Worm (Caenorhabditis elegans) whole organism, mixed stage, embryonic: ENCODE results near the gene tat-4.
A peak's percentile ranks its signal among the peaks of the same experiment; 100 is the strongest.

Source experiments
- M03D4.4 ChIP-seq: sonication (generic microtip); optimal IDR thresholded peaks from 2 replicates; lab custom pipeline; 2017; ENCODE audit warnings: mild to moderate bottlenecking, missing genetic modification characterization, missing compliant biosample characterization
- bed-3 ChIP-seq: fragments of 200-800 bp; sonication (Bioruptor generic); optimal IDR thresholded peaks from 3 replicates; lab custom pipeline; 2018; ENCODE audit warnings: mild to moderate bottlenecking, missing genetic modification characterization, moderate library complexity, missing compliant biosample characterization
- ceh-39 ChIP-seq: fragments of 150-350 bp; optimal IDR thresholded peaks from 2 replicates; lab custom pipeline; 2014; ENCODE audit warnings: missing biosample characterization, missing genetic modification characterization
- ceh-43 ChIP-seq: fragments of 200-800 bp; sonication (Bioruptor generic); optimal IDR thresholded peaks from 2 replicates; lab custom pipeline; 2018; ENCODE audit warnings: mild to moderate bottlenecking, missing genetic modification characterization, moderate library complexity, missing compliant biosample characterization
- ceh-83 ChIP-seq: fragments of 200-800 bp; sonication (Bioruptor generic); optimal IDR thresholded peaks from 2 replicates; lab custom pipeline; 2018; ENCODE audit warnings: mild to moderate bottlenecking, missing genetic modification characterization, missing compliant biosample characterization
- ces-1 ChIP-seq: fragments of 150-350 bp; optimal IDR thresholded peaks from 2 replicates; lab custom pipeline; 2014; ENCODE audit warnings: missing biosample characterization, missing genetic modification reagents, missing genetic modification characterization
- cnd-1 ChIP-seq: fragments of 200-800 bp; sonication (Bioruptor generic); optimal IDR thresholded peaks from 2 replicates; lab custom pipeline; 2018; ENCODE audit warnings: mild to moderate bottlenecking, missing genetic modification characterization, missing compliant biosample characterization
- elt-1 ChIP-seq: sonication (generic microtip); optimal IDR thresholded peaks from 2 replicates; lab custom pipeline; 2017; ENCODE audit warnings: missing genetic modification characterization, mild to moderate bottlenecking, missing compliant biosample characterization, antibody characterized with exemption, moderate library complexity, borderline replicate concordance; ENCODE audit not compliant: insufficient read depth
- elt-3 ChIP-seq: fragments of 150-350 bp; optimal IDR thresholded peaks from 2 replicates; lab custom pipeline; 2014; ENCODE audit warnings: missing biosample characterization, missing genetic modification characterization
- flh-1 ChIP-seq: fragments of 200-800 bp; sonication (Bioruptor generic); optimal IDR thresholded peaks from 2 replicates; lab custom pipeline; 2018; ENCODE audit warnings: mild to moderate bottlenecking, missing genetic modification characterization, moderate library complexity, missing compliant biosample characterization
- ham-2 ChIP-seq: fragments of 200-800 bp; sonication (Bioruptor generic); optimal IDR thresholded peaks from 2 replicates; lab custom pipeline; 2018; ENCODE audit warnings: mild to moderate bottlenecking, missing genetic modification characterization, missing compliant biosample characterization
- hlh-1 ChIP-seq: fragments of 150-350 bp; optimal IDR thresholded peaks from 2 replicates; lab custom pipeline; 2014; ENCODE audit warnings: missing biosample characterization, missing genetic modification reagents, missing genetic modification characterization
- lin-13 ChIP-seq: fragments of 150-350 bp; optimal IDR thresholded peaks from 2 replicates; lab custom pipeline; 2014; ENCODE audit warnings: missing biosample characterization, missing genetic modification characterization
- lin-32 ChIP-seq: fragments of 200-800 bp; sonication (Bioruptor generic); optimal IDR thresholded peaks from 2 replicates; lab custom pipeline; 2018; ENCODE audit warnings: mild to moderate bottlenecking, missing genetic modification characterization, missing compliant biosample characterization
- lsy-2 ChIP-seq: fragments of 150-350 bp; optimal IDR thresholded peaks from 2 replicates; lab custom pipeline; 2014; ENCODE audit warnings: missing biosample characterization, missing genetic modification characterization
- mab-5 ChIP-seq: fragments of 150-350 bp; optimal IDR thresholded peaks from 2 replicates; lab custom pipeline; 2014; ENCODE audit warnings: missing biosample characterization, missing genetic modification characterization
- mep-1 ChIP-seq: fragments of 150-350 bp; optimal IDR thresholded peaks from 2 replicates; lab custom pipeline; 2017; ENCODE audit warnings: missing biosample characterization, missing genetic modification reagents, missing genetic modification characterization, inconsistent platforms
- mls-2 ChIP-seq: sonication (generic microtip); optimal IDR thresholded peaks from 2 replicates; lab custom pipeline; 2016; ENCODE audit warnings: mild to moderate bottlenecking, missing genetic modification characterization, moderate library complexity, missing compliant biosample characterization
- nhr-12 ChIP-seq: fragments of 150-350 bp; optimal IDR thresholded peaks from 2 replicates; lab custom pipeline; 2014; ENCODE audit warnings: missing biosample characterization, missing genetic modification characterization
- nhr-2 ChIP-seq: fragments of 150-350 bp; optimal IDR thresholded peaks from 2 replicates; lab custom pipeline; 2014; ENCODE audit warnings: missing biosample characterization, missing genetic modification characterization
- nhr-28 ChIP-seq: fragments of 150-350 bp; optimal IDR thresholded peaks from 2 replicates; lab custom pipeline; 2014; ENCODE audit warnings: missing biosample characterization, missing genetic modification characterization
- nhr-76 ChIP-seq: sonication (generic microtip); optimal IDR thresholded peaks from 2 replicates; lab custom pipeline; 2017; ENCODE audit warnings: missing biosample characterization, missing genetic modification characterization
- pha-4 ChIP-seq: fragments of 150-350 bp; optimal IDR thresholded peaks from 2 replicates; lab custom pipeline; 2018; ENCODE audit warnings: missing biosample characterization, missing genetic modification reagents, missing genetic modification characterization
- sem-2 ChIP-seq: fragments of 200-800 bp; sonication (Bioruptor generic); optimal IDR thresholded peaks from 2 replicates; lab custom pipeline; 2018; ENCODE audit warnings: mild to moderate bottlenecking, missing genetic modification characterization, missing compliant biosample characterization
- snpc-4 ChIP-seq: fragments of 150-350 bp; optimal IDR thresholded peaks from 2 replicates; lab custom pipeline; 2014; ENCODE audit warnings: missing biosample characterization, missing genetic modification characterization
- sptf-1 ChIP-seq: sonication (generic microtip); optimal IDR thresholded peaks from 2 replicates; lab custom pipeline; 2017; ENCODE audit warnings: mild to moderate bottlenecking, missing genetic modification characterization, moderate library complexity, missing compliant biosample characterization
- unc-120 ChIP-seq: sonication (generic microtip); optimal IDR thresholded peaks from 2 replicates; lab custom pipeline; 2017; ENCODE audit warnings: missing genetic modification characterization, missing compliant biosample characterization; ENCODE audit not compliant: poor library complexity, severe bottlenecking
- unc-39 ChIP-seq: fragments of 150-350 bp; optimal IDR thresholded peaks from 2 replicates; lab custom pipeline; 2014; ENCODE audit warnings: missing biosample characterization, missing genetic modification characterization
- unc-62 ChIP-seq: fragments of 150-350 bp; optimal IDR thresholded peaks from 2 replicates; lab custom pipeline; 2014; ENCODE audit warnings: missing biosample characterization, missing genetic modification reagents, missing genetic modification characterization
- zip-8 ChIP-seq: fragments of 150-350 bp; optimal IDR thresholded peaks from 2 replicates; lab custom pipeline; 2014; ENCODE audit warnings: missing biosample characterization, missing genetic modification characterization

Gene tat-4

ce11 chrII:6267983-6268382 is 23.9 kb upstream of the tat-4 start, which contains the start of gene F13H8.8:
F13H8.8 (minus strand) TSS chrII:6268083.
- no peak for TF ChIP-seq mab-5
- no peak for TF ChIP-seq M03D4.4 (tag; lab: Kevin White, UChicago)
- no peak for TF ChIP-seq nhr-2 (tag; lab: Kevin White, UChicago)
- no peak for TF ChIP-seq lsy-2
- TF ChIP-seq lin-32 (GFP tag; lab: Kevin White, UChicago), result no peak
- TF ChIP-seq nhr-76, result no peak
- TF ChIP-seq flh-1, result no peak
- no peak for TF ChIP-seq snpc-4 (tag; lab: Kevin White, UChicago)
- TF ChIP-seq mls-2 (tag; lab: Kevin White, UChicago), result no peak
- TF ChIP-seq ham-2 (GFP tag; lab: Kevin White, UChicago), result no peak
- TF ChIP-seq unc-62 (GFP tag; lab: Kevin White, UChicago), result no peak
- no peak for TF ChIP-seq bed-3 (GFP tag; lab: Kevin White, UChicago)
- TF ChIP-seq, all 35 proteins: peak for 0

- no peak for TF ChIP-seq lsy-2
- TF ChIP-seq bed-3 (GFP tag; lab: Kevin White, UChicago), result no peak
- TF ChIP-seq ceh-43 (GFP tag; lab: Kevin White, UChicago), result no peak
- no peak for TF ChIP-seq ceh-83 (GFP tag; lab: Kevin White, UChicago)
- no peak for TF ChIP-seq ces-1 (GFP tag; lab: Kevin White, UChicago)
- no peak for TF ChIP-seq elt-3 (tag; lab: Kevin White, UChicago)
- TF ChIP-seq lin-13 (tag; lab: Kevin White, UChicago), result no peak
- no peak for TF ChIP-seq mep-1 (tag; lab: Kevin White, UChicago)
- TF ChIP-seq nhr-12 (tag; lab: Kevin White, UChicago), result no peak
- TF ChIP-seq sptf-1 (tag; lab: Kevin White, UChicago), result no peak
Measured at ce11 chrII:6263685-6264084, 19.6 kb upstream of the tat-4 start, which contains the start of gene F13H8.3. F13H8.3 (plus strand) TSS chrII:6263985.

ce11 chrII:6262222-6262621 is 18.1 kb upstream of the tat-4 start, which contains the start of gene F13H8.12:
F13H8.12 (plus strand) TSS chrII:6262522.
- no peak for TF ChIP-seq unc-62 (GFP tag; lab: Kevin White, UChicago)
- TF ChIP-seq mab-5, result no peak
- no peak for TF ChIP-seq bed-3 (GFP tag; lab: Kevin White, UChicago)
- no peak for TF ChIP-seq cnd-1
- TF ChIP-seq ceh-43 (GFP tag; lab: Kevin White, UChicago), result no peak
- no peak for TF ChIP-seq nhr-76
- TF ChIP-seq lin-13 (tag; lab: Kevin White, UChicago), result no peak
- TF ChIP-seq sem-2, result no peak
- TF ChIP-seq unc-39 (tag; lab: Kevin White, UChicago), result no peak
- TF ChIP-seq unc-120 (tag; lab: Kevin White, UChicago), result no peak
- no peak for TF ChIP-seq nhr-2 (tag; lab: Kevin White, UChicago)
- TF ChIP-seq pha-4 (tag; lab: Kevin White, UChicago), result no peak
- no peak for TF ChIP-seq M03D4.4 (tag; lab: Kevin White, UChicago)
- no peak for TF ChIP-seq lin-32 (GFP tag; lab: Kevin White, UChicago)
- no peak for TF ChIP-seq zip-8 (tag; lab: Kevin White, UChicago)

DNA sequence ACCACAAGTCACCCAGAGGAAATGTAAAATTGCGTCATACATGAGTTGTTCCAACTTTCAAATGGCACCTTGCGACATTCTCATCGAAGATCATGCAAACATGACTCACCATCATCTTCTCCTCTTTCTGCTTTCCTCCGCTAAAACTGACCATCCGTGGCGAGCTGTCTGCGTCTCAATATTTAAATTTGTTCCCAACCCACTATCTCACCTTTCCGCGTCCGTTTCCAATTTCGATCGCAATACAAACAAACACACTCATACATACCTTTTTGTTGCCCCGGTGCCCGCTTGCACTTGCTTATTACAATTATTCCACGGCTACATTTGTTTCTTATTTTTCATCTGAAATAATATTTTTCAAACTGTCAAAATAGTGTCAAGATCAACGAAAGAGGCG is 16.6 kb upstream of the tat-4 start, which contains the start of gene nmgp-1:
nmgp-1 (plus strand) TSS at position 174 of the 400 bp plus-strand sequence.
- TF ChIP-seq nhr-28 (tag; lab: Kevin White, UChicago) (no peak), hlh-1 (tag; lab: Kevin White, UChicago) (no peak), mls-2 (tag; lab: Kevin White, UChicago) (no peak), zip-8 (tag; lab: Kevin White, UChicago) (peak; percentile 35), ces-1 (GFP tag; lab: Kevin White, UChicago) (no peak), unc-120 (tag; lab: Kevin White, UChicago) (no peak), sptf-1 (tag; lab: Kevin White, UChicago) (no peak), bed-3 (GFP tag; lab: Kevin White, UChicago) (no peak), elt-1 (tag; lab: Kevin White, UChicago) (no peak), pha-4 (tag; lab: Kevin White, UChicago) (peak; percentile 13), mep-1 (tag; lab: Kevin White, UChicago) (no peak), ham-2 (GFP tag; lab: Kevin White, UChicago) (no peak), ceh-39 (tag; lab: Kevin White, UChicago) (no peak), nhr-2 (tag; lab: Kevin White, UChicago) (no peak)

- no peak for TF ChIP-seq nhr-12 (tag; lab: Kevin White, UChicago)
Measured at ce11 chrII:6259867-6260266, 15.8 kb upstream of the tat-4 start, which contains the start of gene F13H8.11. F13H8.11 (minus strand) TSS chrII:6260021.
